Fruit fly (Drosophila melanogaster): ENCODE results near the gene CG31441.

The CG31441 gene

dm6 chr3R:11219883-11220282 is 16.2 kb upstream of the CG31441 start, which contains the start of gene CG6689:
TSS of gene CG6689 (minus strand) at chr3R:11220064.
- no peak for TF ChIP-seq CG17801 (GFP tag; optimal IDR thresholded peaks at IDR 0.05; ENCODE audit: partially characterized antibody)

dm6 chr3R:11221437-11222230 is 14.5 kb upstream of the CG31441 start, which contains the start of the genes CG6693 and RpL3:
TSS of gene CG6693 (minus strand) at chr3R:11221639.
TSS of gene RpL3 (plus strand) at chr3R:11221894.
- TF ChIP-seq CG17801 (GFP tag; optimal IDR thresholded peaks at IDR 0.05; ENCODE audit: partially characterized antibody): peak; percentile 84

- TF ChIP-seq CG17801 (GFP tag; optimal IDR thresholded peaks at IDR 0.05; ENCODE audit: partially characterized antibody): no peak
These were observed 13.5 kb upstream of the CG31441 start for dm6 chr3R:11222587-11222986.

dm6 chr3R:11224478-11224877 is 11.6 kb upstream of the CG31441 start:
- TF ChIP-seq CG17801 (GFP tag; optimal IDR thresholded peaks at IDR 0.05; ENCODE audit: partially characterized antibody): no peak

- no peak for TF ChIP-seq CG17801 (GFP tag; optimal IDR thresholded peaks at IDR 0.05; ENCODE audit: partially characterized antibody)
These were observed 10.9 kb upstream of the CG31441 start, which contains the start of gene scpr-C for dm6 chr3R:11225220-11225619. TSS of gene scpr-C (plus strand) at chr3R:11225520.

- TF ChIP-seq CG17801 (GFP tag; optimal IDR thresholded peaks at IDR 0.05; ENCODE audit: partially characterized antibody): peak; percentile 98
These were observed 9.6 kb upstream of the CG31441 start, which contains the start of gene CG17726 for dm6 chr3R:11226496-11226895. TSS of gene CG17726 (plus strand) at chr3R:11226762.

- TF ChIP-seq CG17801 (GFP tag; optimal IDR thresholded peaks at IDR 0.05; ENCODE audit: partially characterized antibody): no peak
These were observed 5.7 kb upstream of the CG31441 start, which contains the start of gene GCC88 for dm6 chr3R:11230392-11230791. TSS of gene GCC88 (minus strand) at chr3R:11230600.

dm6 chr3R:11231037-11231436 is 5.0 kb upstream of the CG31441 start:
- no peak for TF ChIP-seq CG17801 (GFP tag; optimal IDR thresholded peaks at IDR 0.05; ENCODE audit: partially characterized antibody)

dm6 chr3R:11231705-11232261 is 4.3 kb upstream of the CG31441 start, which contains the start of the genes CG17187 and Dph3:
TSS of gene CG17187 (minus strand) at chr3R:11231879.
TSS of gene Dph3 (plus strand) at chr3R:11231912.
- no peak for TF ChIP-seq CG17801 (GFP tag; optimal IDR thresholded peaks at IDR 0.05; ENCODE audit: partially characterized antibody)

dm6 chr3R:11234918-11235371 is 1.1 kb upstream of the CG31441 start, which contains the start of the genes Arfip and CG17721:
TSS of gene Arfip (minus strand) at chr3R:11235013.
TSS of gene CG17721 (plus strand) at chr3R:11235140.
- TF ChIP-seq CG17801 (GFP tag; optimal IDR thresholded peaks at IDR 0.05; ENCODE audit: partially characterized antibody): no peak

- TF ChIP-seq CG17801 (GFP tag; optimal IDR thresholded peaks at IDR 0.05; ENCODE audit: partially characterized antibody): no peak
These were observed 1.5 kb downstream of the CG31441 start, which contains the start of gene CG31388 for dm6 chr3R:11237598-11237997. TSS of gene CG31388 (plus strand) at chr3R:11237815.

dm6 chr3R:11240891-11241290 is 4.8 kb downstream of the CG31441 start, which contains the start of the genes scpr-B and scpr-A:
TSS of gene scpr-B (minus strand) at chr3R:11240991.
TSS of gene scpr-A (plus strand) at chr3R:11241183.
- no peak for TF ChIP-seq CG17801 (GFP tag; optimal IDR thresholded peaks at IDR 0.05; ENCODE audit: partially characterized antibody)

- TF ChIP-seq CG17801 (GFP tag; optimal IDR thresholded peaks at IDR 0.05; ENCODE audit: partially characterized antibody): no peak
These were observed 7.1 kb downstream of the CG31441 start for dm6 chr3R:11243057-11243740.

- TF ChIP-seq CG17801 (GFP tag; optimal IDR thresholded peaks at IDR 0.05; ENCODE audit: partially characterized antibody): no peak
These were observed 8.0 kb downstream of the CG31441 start, which contains the start of the genes CG17734 and CG5214 for dm6 chr3R:11243951-11244660. TSS of gene CG17734 (minus strand) at chr3R:11243999. TSS of gene CG5214 (plus strand) at chr3R:11244302.
